Worm (Caenorhabditis elegans): Measurements from ENCODE around the gene coq-5.

- no peak for TF ChIP-seq unc-130 (tag; optimal IDR thresholded peaks at IDR 0.05)
- TF ChIP-seq nhr-77 (tag; optimal IDR thresholded peaks at IDR 0.05), result no peak
- no peak for TF ChIP-seq efl-1 (optimal IDR thresholded peaks at IDR 0.05)
- no peak for TF ChIP-seq efl-1 (GFP tag; optimal IDR thresholded peaks at IDR 0.05 in 1 of 2)
- TF ChIP-seq egl-27 (tag; optimal IDR thresholded peaks at IDR 0.05), result no peak
- TF ChIP-seq sup-37 (GFP tag; optimal IDR thresholded peaks at IDR 0.05), result no peak
- TF ChIP-seq mdl-1 (tag; optimal IDR thresholded peaks at IDR 0.05), result no peak
These were observed 49.3 kb upstream of the coq-5 start, which contains the start of gene pcp-5 for ce11 chrIII:7907515-7907914.

Measured in whole organism, L1 larva.